Worm (Caenorhabditis elegans) whole organism, L4 larva: ENCODE measurements around the gene Y54F10AM.8.
"Not testable (repeated sequence)": the region's sequence is repeated elsewhere in the genome, so short reads cannot be mapped to it uniquely, and the experiment has no call there.

Source experiments
- aly-2 ChIP-seq: sonication (generic microtip); optimal IDR thresholded peaks from 2 replicates; lab custom pipeline; 2018; ENCODE audit warnings: missing biosample characterization, missing genetic modification characterization
- lin-13 ChIP-seq: fragments of 150-350 bp; optimal IDR thresholded peaks from 2 replicates; lab custom pipeline; 2014; ENCODE audit warnings: missing biosample characterization, missing genetic modification reagents, missing genetic modification characterization
- mxl-2 ChIP-seq: fragments of 200-800 bp; sonication (Bioruptor generic); conservative IDR thresholded peaks from 2 replicates; pipeline ENCODE4 v1.3.6; 2022; ENCODE audit warnings: missing genetic modification reagents, missing genetic modification characterization, missing compliant biosample characterization
- nhr-237 ChIP-seq: sonication (generic microtip); optimal IDR thresholded peaks from 2 replicates; lab custom pipeline; 2017; ENCODE audit warnings: missing biosample characterization, missing genetic modification characterization
- nhr-28 ChIP-seq: fragments of 150-350 bp; optimal IDR thresholded peaks from 2 replicates; lab custom pipeline; 2014; ENCODE audit warnings: missing biosample characterization, missing genetic modification characterization
- nhr-6 ChIP-seq: fragments of 150-350 bp; optimal IDR thresholded peaks from 2 replicates; lab custom pipeline; 2014; ENCODE audit warnings: missing biosample characterization, missing genetic modification characterization

DNA sequence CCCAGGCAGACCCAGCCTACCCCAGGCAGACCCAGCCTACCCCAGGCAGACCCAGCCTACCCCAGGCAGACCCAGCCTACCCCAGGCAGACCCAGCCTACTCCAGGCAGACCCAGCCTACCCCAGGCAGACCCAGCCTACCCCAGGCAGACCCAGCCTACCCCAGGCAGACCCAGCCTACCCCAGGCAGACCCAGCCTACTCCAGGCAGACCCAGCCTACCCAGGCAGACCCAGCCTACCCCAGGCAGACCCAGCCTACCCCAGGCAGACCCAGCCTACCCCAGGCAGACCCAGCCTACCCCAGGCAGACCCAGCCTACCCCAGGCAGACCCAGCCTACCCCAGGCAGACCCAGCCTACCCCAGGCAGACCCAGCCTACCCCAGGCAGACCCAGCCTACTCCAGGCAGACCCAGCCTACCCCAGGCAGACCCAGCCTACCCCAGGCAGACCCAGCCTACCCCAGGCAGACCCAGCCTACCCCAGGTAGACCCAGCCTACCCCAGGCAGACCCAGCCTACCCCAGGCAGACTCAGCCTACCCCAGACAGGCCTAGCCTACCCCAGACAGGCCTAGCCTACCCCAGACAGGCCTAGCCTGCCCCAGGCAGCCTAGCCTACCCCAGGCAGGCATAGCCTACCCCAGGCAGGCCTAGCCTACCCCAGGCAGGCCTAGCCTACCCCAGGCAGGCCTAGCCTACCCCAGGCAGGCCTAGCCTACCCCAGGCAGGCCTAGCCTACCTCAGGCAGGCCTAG is 36.8 kb downstream of the Y54F10AM.8 start:
- not testable (repeated sequence) for TF ChIP-seq aly-2 (tag; lab: Kevin White, UChicago); nhr-28 (tag; lab: Kevin White, UChicago); nhr-6 (tag; lab: Kevin White, UChicago); nhr-237 (tag; lab: Kevin White, UChicago); lin-13 (GFP tag; lab: Kevin White, UChicago); mxl-2 (GFP tag; lab: Robert Waterston, UW)
